Fruit fly (Drosophila melanogaster) whole organism, embryonic: ENCODE data around the gene flr.
A peak's percentile ranks its signal among the peaks of the same experiment; 100 is the strongest.

Experiments used
- Bgb ChIP-seq: fragments of 200-800 bp; sonication (Bioruptor generic); IDR thresholded peaks from 2 replicates; pipeline ENCODE4 v1.3.6; 2022; ENCODE audit warnings: missing biosample characterization, missing genetic modification characterization; ENCODE audit not compliant: partially characterized antibody
- CG10321 ChIP-seq: fragments of 200-800 bp; sonication (Bioruptor generic); IDR thresholded peaks from 2 replicates; pipeline ENCODE4 v1.3.6; 2022; ENCODE audit warnings: missing biosample characterization, missing genetic modification characterization
- CG11560 ChIP-seq: fragments of 200-800 bp; sonication (Bioruptor generic); IDR thresholded peaks from 3 replicates; pipeline ENCODE4 v1.3.6; 2022; ENCODE audit warnings: missing biosample characterization, missing genetic modification characterization
- CG11723 ChIP-seq: fragments of 200-800 bp; sonication (Bioruptor generic); optimal IDR thresholded peaks from 2 replicates; lab custom pipeline; 2017; ENCODE audit warnings: missing biosample characterization, mild to moderate bottlenecking, missing genetic modification characterization
- CG12071 ChIP-seq: fragments of 200-800 bp; sonication (Bioruptor generic); optimal IDR thresholded peaks from 3 replicates; lab custom pipeline; 2018; ENCODE audit warnings: missing biosample characterization, mild to moderate bottlenecking, missing genetic modification characterization
- CG1233 ChIP-seq: fragments of 200-800 bp; sonication (Bioruptor generic); optimal IDR thresholded peaks from 4 replicates; lab custom pipeline; 2018; ENCODE audit warnings: missing biosample characterization, mild to moderate bottlenecking, missing genetic modification characterization
- CG13287 ChIP-seq: fragments of 200-800 bp; sonication (Bioruptor generic); IDR thresholded peaks from 2 replicates; pipeline ENCODE4 v1.3.6; 2022; ENCODE audit warnings: missing biosample characterization, missing genetic modification characterization; ENCODE audit not compliant: partially characterized antibody
- CG14860 ChIP-seq: fragments of 200-800 bp; sonication (Bioruptor generic); IDR thresholded peaks from 3 replicates; pipeline ENCODE4 v1.3.6; 2022; ENCODE audit warnings: missing biosample characterization, missing genetic modification characterization; ENCODE audit not compliant: partially characterized antibody
- CG15601 ChIP-seq: fragments of 200-800 bp; sonication (Bioruptor generic); optimal IDR thresholded peaks from 3 replicates; lab custom pipeline; 2019; ENCODE audit warnings: missing biosample characterization, mild to moderate bottlenecking, missing genetic modification characterization, moderate library complexity
- CG2875 ChIP-seq: fragments of 200-800 bp; sonication (Bioruptor generic); optimal IDR thresholded peaks from 2 replicates; lab custom pipeline; 2017; ENCODE audit warnings: missing biosample characterization, mild to moderate bottlenecking, missing genetic modification characterization, missing genetic modification reagents
- CG3065 ChIP-seq: fragments of 200-800 bp; sonication (Bioruptor generic); optimal IDR thresholded peaks from 2 replicates; lab custom pipeline; 2016; ENCODE audit warnings: missing biosample characterization, missing genetic modification characterization
- CG31224 ChIP-seq: fragments of 200-800 bp; sonication (Bioruptor generic); IDR thresholded peaks from 2 replicates; pipeline ENCODE4 v1.3.6; 2022; ENCODE audit warnings: missing biosample characterization, missing genetic modification characterization
- CG31441 ChIP-seq: fragments of 200-800 bp; sonication (Bioruptor generic); IDR thresholded peaks from 2 replicates; pipeline ENCODE4 v1.3.6; 2022; ENCODE audit warnings: missing biosample characterization, missing genetic modification characterization
- CG3995 ChIP-seq: fragments of 200-800 bp; sonication (Bioruptor generic); optimal IDR thresholded peaks from 3 replicates; lab custom pipeline; 2016; ENCODE audit warnings: missing biosample characterization, missing genetic modification characterization
- CG4424 ChIP-seq: fragments of 200-800 bp; sonication (Bioruptor generic); optimal IDR thresholded peaks from 3 replicates; lab custom pipeline; 2016; ENCODE audit warnings: missing biosample characterization, missing genetic modification characterization
- CG6791 ChIP-seq: fragments of 200-800 bp; sonication (Bioruptor generic); IDR thresholded peaks from 3 replicates; pipeline ENCODE4 v1.3.6; 2022; ENCODE audit warnings: missing biosample characterization, missing genetic modification characterization; ENCODE audit not compliant: partially characterized antibody
- Dll ChIP-seq: fragments of 200-800 bp; sonication (Bioruptor generic); IDR thresholded peaks from 4 replicates; pipeline ENCODE4 v1.3.6; 2022; ENCODE audit warnings: missing biosample characterization, missing genetic modification characterization; ENCODE audit not compliant: partially characterized antibody
- Dref ChIP-seq: fragments of 200-800 bp; sonication (Bioruptor generic); IDR thresholded peaks from 2 replicates; pipeline ENCODE4 v1.3.6; 2022; ENCODE audit warnings: missing biosample characterization, missing genetic modification characterization
- Fer2 ChIP-seq: fragments of 200-800 bp; sonication (Bioruptor generic); optimal IDR thresholded peaks from 2 replicates; lab custom pipeline; 2018; ENCODE audit warnings: missing biosample characterization, mild to moderate bottlenecking, missing genetic modification characterization, moderate library complexity
- HLH4C ChIP-seq: fragments of 200-800 bp; sonication (Bioruptor generic); IDR thresholded peaks from 3 replicates; pipeline ENCODE4 v1.3.6; 2022; ENCODE audit warnings: missing biosample characterization, missing genetic modification characterization; ENCODE audit not compliant: partially characterized antibody
- Hr39 ChIP-seq: fragments of >200 bp; optimal IDR thresholded peaks from 2 replicates; lab custom pipeline; 2017
- Hsf ChIP-seq: fragments of 200-800 bp; sonication (Bioruptor generic); optimal IDR thresholded peaks from 3 replicates; lab custom pipeline; 2016; ENCODE audit warnings: missing biosample characterization, missing genetic modification characterization
- Kr ChIP-seq: fragments of 200-800 bp; sonication (Bioruptor generic); optimal IDR thresholded peaks from 2 replicates; lab custom pipeline; 2017; ENCODE audit warnings: missing biosample characterization, mild to moderate bottlenecking, missing genetic modification characterization
- Mes4 ChIP-seq: fragments of 200-800 bp; sonication (Bioruptor generic); optimal IDR thresholded peaks from 2 replicates; lab custom pipeline; 2016; ENCODE audit warnings: missing biosample characterization, missing genetic modification characterization
- Opbp ChIP-seq: fragments of 200-800 bp; sonication (Bioruptor generic); IDR thresholded peaks from 3 replicates; pipeline ENCODE4 v1.3.6; 2022; ENCODE audit warnings: missing biosample characterization, missing genetic modification characterization; ENCODE audit not compliant: partially characterized antibody
- Scr ChIP-seq: fragments of 200-800 bp; sonication (Bioruptor generic); IDR thresholded peaks from 2 replicates; pipeline ENCODE4 v1.3.6; 2022; ENCODE audit warnings: missing biosample characterization, missing genetic modification characterization; ENCODE audit not compliant: partially characterized antibody
- Usf ChIP-seq: fragments of 200-800 bp; sonication (Bioruptor generic); optimal IDR thresholded peaks from 2 replicates; lab custom pipeline; 2017; ENCODE audit warnings: missing genotype, missing biosample characterization, missing genetic modification characterization
- amos ChIP-seq: fragments of 200-800 bp; sonication (Bioruptor generic); IDR thresholded peaks from 2 replicates; pipeline ENCODE4 v1.3.6; 2022; ENCODE audit warnings: missing biosample characterization, missing genetic modification characterization; ENCODE audit not compliant: partially characterized antibody
- ase ChIP-seq: fragments of 200-800 bp; sonication (Bioruptor generic); IDR thresholded peaks from 3 replicates; pipeline ENCODE4 v1.3.6; 2022; ENCODE audit warnings: missing biosample characterization, missing genetic modification characterization
- ato ChIP-seq: fragments of 200-800 bp; sonication (Bioruptor generic); IDR thresholded peaks from 2 replicates; pipeline ENCODE4 v1.3.6; 2022; ENCODE audit warnings: missing biosample characterization, missing genetic modification characterization; ENCODE audit not compliant: partially characterized antibody
- bbx ChIP-seq: fragments of 200-800 bp; sonication (Bioruptor generic); IDR thresholded peaks from 2 replicates; pipeline ENCODE4 v1.3.6; 2022; ENCODE audit warnings: missing biosample characterization, missing genetic modification characterization; ENCODE audit not compliant: partially characterized antibody
- fru ChIP-seq: fragments of >200 bp; optimal IDR thresholded peaks from 2 replicates; lab custom pipeline; 2017
- gce ChIP-seq: fragments of 200-800 bp; sonication (Bioruptor generic); IDR thresholded peaks from 3 replicates; pipeline ENCODE4 v1.3.6; 2022; ENCODE audit warnings: missing biosample characterization, missing genetic modification characterization
- grau ChIP-seq: fragments of 200-800 bp; optimal IDR thresholded peaks from 3 replicates; lab custom pipeline; 2019; ENCODE audit warnings: missing biosample characterization, mild to moderate bottlenecking, missing genetic modification characterization, moderate library complexity
- hb ChIP-seq: fragments of 200-800 bp; sonication (Bioruptor generic); IDR thresholded peaks from 3 replicates; pipeline ENCODE4 v1.3.6; 2022; ENCODE audit warnings: missing biosample characterization, missing genetic modification characterization; ENCODE audit not compliant: partially characterized antibody
- inv ChIP-seq: fragments of 200-800 bp; sonication (Bioruptor generic); IDR thresholded peaks from 2 replicates; pipeline ENCODE4 v1.3.6; 2022; ENCODE audit warnings: missing biosample characterization, missing genetic modification characterization; ENCODE audit not compliant: partially characterized antibody
- knrl ChIP-seq: fragments of 200-800 bp; sonication (Bioruptor generic); IDR thresholded peaks from 3 replicates; pipeline ENCODE4 v1.3.6; 2022; ENCODE audit warnings: missing biosample characterization, missing genetic modification characterization; ENCODE audit not compliant: partially characterized antibody
- nerfin-2 ChIP-seq: fragments of 200-800 bp; sonication (Bioruptor generic); IDR thresholded peaks from 2 replicates; pipeline ENCODE4 v1.3.6; 2022; ENCODE audit warnings: missing biosample characterization, missing genetic modification characterization; ENCODE audit not compliant: partially characterized antibody
- nmo ChIP-seq: fragments of 200-800 bp; sonication (Bioruptor generic); optimal IDR thresholded peaks from 2 replicates; lab custom pipeline; 2018; ENCODE audit warnings: missing biosample characterization, mild to moderate bottlenecking, missing genetic modification characterization, moderate library complexity
- pan ChIP-seq, 4 experiments: fragments of >200 bp in 3 of 4; fragments of 200-800 bp in 1 of 4; sonication (Bioruptor generic) in 1 of 4; optimal IDR thresholded peaks in 3 of 4; IDR thresholded peaks in 1 of 4; 2 replicates each; pipeline versions ENCODE4 v1.3.6 to Lab custom; 2017 to 2022; ENCODE audit warnings: missing biosample characterization in 2 of 4, missing genetic modification characterization in 2 of 4, mixed read lengths in 1 of 4
- sens ChIP-seq: fragments of 200-800 bp; sonication (Bioruptor generic); peaks from one replicate; lab custom pipeline; 2016; ENCODE audit warnings: missing biosample characterization, missing genetic modification characterization
- sna ChIP-seq: fragments of 200-800 bp; sonication (Bioruptor generic); IDR thresholded peaks from 2 replicates; pipeline ENCODE4 v1.3.6; 2022; ENCODE audit warnings: missing biosample characterization, missing genetic modification characterization; ENCODE audit not compliant: partially characterized antibody
- sob ChIP-seq: fragments of 200-800 bp; sonication (Bioruptor generic); IDR thresholded peaks from 2 replicates; pipeline ENCODE4 v1.3.6; 2022; ENCODE audit warnings: missing biosample characterization, missing genetic modification characterization
- tna ChIP-seq: fragments of 200-800 bp; sonication (Bioruptor generic); IDR thresholded peaks from 2 replicates; pipeline ENCODE4 v1.3.6; 2022; ENCODE audit warnings: missing biosample characterization, missing genetic modification characterization; ENCODE audit not compliant: partially characterized antibody
- ttk ChIP-seq: fragments of 200-800 bp; sonication (Bioruptor generic); IDR thresholded peaks from 2 replicates; pipeline ENCODE4 v2.1.2; 2022; ENCODE audit warnings: missing biosample characterization, missing genetic modification characterization
- tup ChIP-seq: fragments of 200-800 bp; sonication (Bioruptor generic); optimal IDR thresholded peaks from 2 replicates; lab custom pipeline; 2016; ENCODE audit warnings: missing biosample characterization, mild to moderate bottlenecking, missing genetic modification characterization, moderate library complexity
- vnd ChIP-seq: fragments of 200-800 bp; sonication (Bioruptor generic); IDR thresholded peaks from 3 replicates; pipeline ENCODE4 v1.3.6; 2022; ENCODE audit warnings: missing biosample characterization, missing genetic modification characterization; ENCODE audit not compliant: partially characterized antibody

Gene flr

DNA sequence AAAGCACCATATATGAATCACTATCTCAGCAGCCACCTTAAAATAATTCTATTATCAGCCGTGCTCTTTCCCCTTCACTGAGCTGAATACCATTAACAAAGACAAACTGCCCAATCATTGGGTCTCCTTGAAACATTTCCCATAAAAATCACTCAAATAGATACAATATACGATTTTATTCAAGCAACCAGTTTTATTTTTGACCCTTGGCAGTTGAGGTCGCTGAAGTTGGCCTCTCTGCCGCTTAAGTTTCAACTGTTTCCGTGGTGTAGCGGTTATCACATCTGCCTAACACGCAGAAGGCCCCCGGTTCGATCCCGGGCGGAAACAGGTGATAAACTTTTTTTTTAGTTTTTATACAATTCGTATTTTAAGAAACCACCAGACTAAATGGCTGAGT is 20.1 kb downstream of the flr start (continued):
- TF ChIP-seq Opbp = peak; percentile 81
- TF ChIP-seq CG31224 (GFP tag; lab: Robert Waterston, UW) = no peak
- TF ChIP-seq Hsf (GFP tag; lab: Kevin White, UChicago) = no peak
- TF ChIP-seq tup = no peak
- no peak for TF ChIP-seq CG11560 (tag; lab: Robert Waterston, UW)
- no peak for TF ChIP-seq inv (GFP tag; lab: Robert Waterston, UW)
- TF ChIP-seq Fer2 (tag; lab: Kevin White, UChicago) = no peak
- no peak for TF ChIP-seq Usf (GFP tag; lab: Kevin White, UChicago)
- TF ChIP-seq, all 482 proteins: peak for 38

DNA sequence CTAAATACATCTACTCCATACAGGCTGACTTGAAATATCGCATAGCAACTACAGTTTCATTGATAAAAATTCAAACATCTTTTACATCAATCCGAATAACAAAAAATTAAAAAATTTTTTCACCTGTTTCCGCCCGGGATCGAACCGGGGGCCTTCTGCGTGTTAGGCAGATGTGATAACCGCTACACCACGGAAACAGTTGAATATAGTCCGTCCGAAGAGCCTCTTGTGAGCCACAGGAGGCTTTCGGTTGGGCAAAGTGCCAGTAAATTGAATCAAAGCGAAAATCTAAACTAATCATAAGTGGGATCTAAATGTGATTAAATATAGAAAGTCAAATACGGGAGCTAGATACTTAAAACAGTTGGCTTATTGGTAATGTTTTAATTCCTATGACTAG is 20.9 kb downstream of the flr start:
- TF ChIP-seq knrl (GFP tag; lab: Robert Waterston, UW) (peak; percentile 54), Bgb (GFP tag; lab: Robert Waterston, UW) (peak; percentile 78), Hr39 (lab: Kevin White, UChicago) (no peak), CG13287 (GFP tag; lab: Robert Waterston, UW) (peak; percentile 31; the same call in 1 of the 2 replicates), nmo (GFP tag; lab: Kevin White, UChicago) (no peak), Mes4 (GFP tag; lab: Kevin White, UChicago) (no peak), Dll (GFP tag; lab: Robert Waterston, UW) (peak; percentile 18; the same call in 1 of the 4 replicates), CG31441 (GFP tag; lab: Robert Waterston, UW) (no peak), ato (GFP tag; lab: Robert Waterston, UW) (peak; percentile 78), fru (no peak), CG10321 (no peak), CG4424 (GFP tag; lab: Kevin White, UChicago) (no peak), Kr (GFP tag; lab: Kevin White, UChicago) (no peak), nerfin-2 (GFP tag; lab: Robert Waterston, UW) (peak; percentile 78), hb (GFP tag; lab: Robert Waterston, UW) (peak; percentile 43; the same call in 1 of the 3 replicates), CG3995 (no peak), Opbp (peak; percentile 89), CG2875 (GFP tag; lab: Kevin White, UChicago) (no peak), pan (optimal IDR thresholded peaks at IDR 0.05; lab: Kevin White, UChicago) (no peak), pan (GFP tag; optimal IDR thresholded peaks at IDR 0.05 in 1 of 2, IDR thresholded peaks at IDR 0.05 in 1 of 2) (no peak), bbx (GFP tag; lab: Robert Waterston, UW) (peak; percentile 79), ttk (no peak), sob (GFP tag; lab: Robert Waterston, UW) (no peak), CG6791 (GFP tag; lab: Robert Waterston, UW) (peak; percentile 76; the same call in 2 of the 3 replicates), amos (peak; percentile 81), CG12071 (GFP tag; lab: Kevin White, UChicago) (no peak), CG1233 (GFP tag; lab: Kevin White, UChicago) (no peak), vnd (GFP tag; lab: Robert Waterston, UW) (peak; percentile 57; the same call in 2 of the 3 replicates), grau (tag; lab: Kevin White, UChicago) (no peak), Scr (GFP tag; lab: Robert Waterston, UW) (peak; percentile 56), CG15601 (tag; lab: Kevin White, UChicago) (peak; percentile 92), HLH4C (GFP tag; lab: Robert Waterston, UW) (peak; percentile 62), Dref (GFP tag; lab: Robert Waterston, UW) (no peak), CG11723 (GFP tag; lab: Kevin White, UChicago) (no peak), CG14860 (peak; percentile 66), ase (GFP tag; lab: Robert Waterston, UW) (no peak), sens (GFP tag; lab: Kevin White, UChicago) (peak; percentile 53), gce (GFP tag; lab: Robert Waterston, UW) (no peak), tna (GFP tag; lab: Robert Waterston, UW) (peak; percentile 78), sna (peak; percentile 43), inv (GFP tag; lab: Robert Waterston, UW) (peak; percentile 38; the same call in 1 of the 2 replicates), CG3065 (GFP tag; lab: Kevin White, UChicago) (no peak)
